Worm (Caenorhabditis elegans): ENCODE data around the gene tbx-11.

tbx-11 gene

ce11 chrIII:6046881-6047280 lies at the start of gene tbx-11:
Gene tbx-11, minus strand, starts transcription at chrIII:6046981.
- TF ChIP-seq him-1 (tag; optimal IDR thresholded peaks at IDR 0.05), result no peak
- no peak for TF ChIP-seq W03F9.2 (tag; optimal IDR thresholded peaks at IDR 0.05)
- no peak for TF ChIP-seq dao-5 (tag; optimal IDR thresholded peaks at IDR 0.05)

- TF ChIP-seq him-1 (tag; optimal IDR thresholded peaks at IDR 0.05), result no peak
- no peak for TF ChIP-seq W03F9.2 (tag; optimal IDR thresholded peaks at IDR 0.05)
These were observed 48.9 kb upstream of the tbx-11 start for ce11 chrIII:6095654-6096053.

ce11 chrIII:6087705-6088359 lies 41.1 kb upstream of the tbx-11 start, which contains the start of gene wht-1:
Gene wht-1, minus strand, starts transcription at chrIII:6087755.
- TF ChIP-seq W03F9.2 (tag; optimal IDR thresholded peaks at IDR 0.05), result no peak
- no peak for TF ChIP-seq dao-5 (tag; optimal IDR thresholded peaks at IDR 0.05)
- no peak for TF ChIP-seq him-1 (tag; optimal IDR thresholded peaks at IDR 0.05)

- TF ChIP-seq W03F9.2 (tag; optimal IDR thresholded peaks at IDR 0.05) (no peak), dao-5 (tag; optimal IDR thresholded peaks at IDR 0.05) (no peak), him-1 (tag; optimal IDR thresholded peaks at IDR 0.05) (no peak)
These were observed 38.5 kb upstream of the tbx-11 start for ce11 chrIII:6085311-6085710.

- TF ChIP-seq W03F9.2 (tag; optimal IDR thresholded peaks at IDR 0.05), result no peak
- TF ChIP-seq dao-5 (tag; optimal IDR thresholded peaks at IDR 0.05), result no peak
- TF ChIP-seq him-1 (tag; optimal IDR thresholded peaks at IDR 0.05), result no peak
These were observed 33.5 kb upstream of the tbx-11 start, which contains the start of gene attf-4 for ce11 chrIII:6080263-6080662. Gene attf-4, plus strand, starts transcription at chrIII:6080563.

ce11 chrIII:6078917-6079316 lies 32.1 kb upstream of the tbx-11 start:
- TF ChIP-seq W03F9.2 (tag; optimal IDR thresholded peaks at IDR 0.05) (no peak), dao-5 (tag; optimal IDR thresholded peaks at IDR 0.05) (no peak), him-1 (tag; optimal IDR thresholded peaks at IDR 0.05) (no peak)

ce11 chrIII:6077973-6078372 lies 31.2 kb upstream of the tbx-11 start:
- TF ChIP-seq him-1 (tag; optimal IDR thresholded peaks at IDR 0.05) (no peak), W03F9.2 (tag; optimal IDR thresholded peaks at IDR 0.05) (no peak), dao-5 (tag; optimal IDR thresholded peaks at IDR 0.05) (no peak)

ce11 chrIII:6073673-6074331 lies 27.0 kb upstream of the tbx-11 start:
- no peak for TF ChIP-seq dao-5 (tag; optimal IDR thresholded peaks at IDR 0.05)

ce11 chrIII:6072937-6073336 lies 26.2 kb upstream of the tbx-11 start:
- TF ChIP-seq dao-5 (tag; optimal IDR thresholded peaks at IDR 0.05) (no peak), W03F9.2 (tag; optimal IDR thresholded peaks at IDR 0.05) (no peak), him-1 (tag; optimal IDR thresholded peaks at IDR 0.05) (no peak)

ce11 chrIII:6067557-6067956 lies 20.8 kb upstream of the tbx-11 start, which contains the start of gene mapk-15:
Gene mapk-15, plus strand, starts transcription at chrIII:6067857.
- TF ChIP-seq him-1 (tag; optimal IDR thresholded peaks at IDR 0.05) (no peak), dao-5 (tag; optimal IDR thresholded peaks at IDR 0.05) (no peak), W03F9.2 (tag; optimal IDR thresholded peaks at IDR 0.05) (no peak)

- TF ChIP-seq W03F9.2 (tag; optimal IDR thresholded peaks at IDR 0.05) (no peak), him-1 (tag; optimal IDR thresholded peaks at IDR 0.05) (no peak), dao-5 (tag; optimal IDR thresholded peaks at IDR 0.05) (no peak)
These were observed 10.0 kb upstream of the tbx-11 start, which contains the start of gene clc-10 for ce11 chrIII:6056770-6057169. Gene clc-10, plus strand, starts transcription at chrIII:6057070.

ce11 chrIII:6056179-6056578 lies 9.4 kb upstream of the tbx-11 start:
- TF ChIP-seq W03F9.2 (tag; optimal IDR thresholded peaks at IDR 0.05), result no peak
- TF ChIP-seq him-1 (tag; optimal IDR thresholded peaks at IDR 0.05), result no peak
- no peak for TF ChIP-seq dao-5 (tag; optimal IDR thresholded peaks at IDR 0.05)

ce11 chrIII:6055706-6056105 lies 8.9 kb upstream of the tbx-11 start, which contains the start of gene F40H6.5:
Gene F40H6.5, minus strand, starts transcription at chrIII:6055806.
- no peak for TF ChIP-seq dao-5 (tag; optimal IDR thresholded peaks at IDR 0.05)
- no peak for TF ChIP-seq W03F9.2 (tag; optimal IDR thresholded peaks at IDR 0.05)
- no peak for TF ChIP-seq him-1 (tag; optimal IDR thresholded peaks at IDR 0.05)

- no peak for TF ChIP-seq W03F9.2 (tag; optimal IDR thresholded peaks at IDR 0.05)
These were observed 7.4 kb downstream of the tbx-11 start, which contains the start of gene ift-139 for ce11 chrIII:6039370-6039769. Gene ift-139, minus strand, starts transcription at chrIII:6039470.

ce11 chrIII:6030483-6030882 lies 16.3 kb downstream of the tbx-11 start, which contains the start of gene ZK328.6:
Gene ZK328.6, minus strand, starts transcription at chrIII:6030583.
- no peak for TF ChIP-seq dao-5 (tag; optimal IDR thresholded peaks at IDR 0.05)
- TF ChIP-seq him-1 (tag; optimal IDR thresholded peaks at IDR 0.05), result no peak
- no peak for TF ChIP-seq W03F9.2 (tag; optimal IDR thresholded peaks at IDR 0.05)
